Fruit fly (Drosophila melanogaster) whole organism, embryonic: ENCODE measurements around the gene CG32032.

ENCODE experiments used
- Atf6 ChIP-seq: fragments of 200-800 bp; sonication (Bioruptor generic); IDR thresholded peaks from 2 replicates; pipeline ENCODE4 v1.3.6; 2022; ENCODE audit warnings: missing biosample characterization, missing genetic modification characterization
- Bdp1 ChIP-seq: fragments of 200-800 bp; sonication (Bioruptor generic); optimal IDR thresholded peaks from 3 replicates; lab custom pipeline; 2016; ENCODE audit warnings: missing biosample characterization, missing genetic modification characterization
- C15 ChIP-seq: fragments of 200-800 bp; sonication (Bioruptor generic); IDR thresholded peaks from 3 replicates; pipeline ENCODE4 v1.3.6; 2022; ENCODE audit warnings: missing biosample characterization, missing genetic modification characterization
- CG10959 ChIP-seq: fragments of 200-800 bp; sonication (Bioruptor generic); IDR thresholded peaks from 2 replicates; pipeline ENCODE4 v1.3.6; 2022; ENCODE audit warnings: missing biosample characterization, missing genetic modification characterization
- CG13296 ChIP-seq: fragments of 200-800 bp; sonication (Bioruptor generic); optimal IDR thresholded peaks from 3 replicates; lab custom pipeline; 2018; ENCODE audit warnings: missing biosample characterization, mild to moderate bottlenecking, missing genetic modification characterization
- CG15073 ChIP-seq: fragments of 200-800 bp; sonication (Bioruptor generic); optimal IDR thresholded peaks from 2 replicates; lab custom pipeline; 2016; ENCODE audit warnings: missing biosample characterization, missing genetic modification characterization
- CG15269 ChIP-seq: fragments of 200-800 bp; sonication (Bioruptor generic); optimal IDR thresholded peaks from 2 replicates; lab custom pipeline; 2018; ENCODE audit warnings: missing biosample characterization, mild to moderate bottlenecking, missing genetic modification characterization, moderate library complexity
- CG1529 ChIP-seq: fragments of 200-800 bp; sonication (Bioruptor generic); optimal IDR thresholded peaks from 3 replicates; lab custom pipeline; 2018; ENCODE audit warnings: missing biosample characterization, missing genetic modification characterization
- CG15514 ChIP-seq: fragments of 200-800 bp; sonication (Bioruptor generic); optimal IDR thresholded peaks from 3 replicates; lab custom pipeline; 2017; ENCODE audit warnings: missing biosample characterization, missing genetic modification characterization, mild to moderate bottlenecking, moderate library complexity, missing genetic modification reagents
- CG15601 ChIP-seq: fragments of 200-800 bp; sonication (Bioruptor generic); optimal IDR thresholded peaks from 3 replicates; lab custom pipeline; 2019; ENCODE audit warnings: missing biosample characterization, mild to moderate bottlenecking, missing genetic modification characterization, moderate library complexity
- CG18011 ChIP-seq: fragments of 200-800 bp; sonication (Bioruptor generic); optimal IDR thresholded peaks from 2 replicates; lab custom pipeline; 2017; ENCODE audit warnings: missing biosample characterization, missing genetic modification characterization, mild to moderate bottlenecking, moderate library complexity, missing genotype
- CG2889 ChIP-seq: fragments of 200-800 bp; sonication (Bioruptor generic); IDR thresholded peaks from 3 replicates; pipeline ENCODE4 v1.3.6; 2022; ENCODE audit warnings: missing biosample characterization, missing genetic modification characterization
- CG30403 ChIP-seq: fragments of 200-800 bp; sonication (Bioruptor generic); optimal IDR thresholded peaks from 3 replicates; lab custom pipeline; 2016; ENCODE audit warnings: missing biosample characterization, missing genetic modification characterization
- CG3847 ChIP-seq: fragments of 200-800 bp; sonication (Bioruptor generic); IDR thresholded peaks from 2 replicates; pipeline ENCODE4 v1.3.6; 2022; ENCODE audit warnings: missing biosample characterization, missing genetic modification characterization
- CG4328 ChIP-seq: fragments of 200-800 bp; sonication (Bioruptor generic); optimal IDR thresholded peaks from 3 replicates; lab custom pipeline; 2017; ENCODE audit warnings: missing biosample characterization, missing genetic modification reagents, missing genetic modification characterization
- CG43689 ChIP-seq: fragments of 200-800 bp; sonication (Bioruptor generic); IDR thresholded peaks from 2 replicates; pipeline ENCODE4 v1.3.6; 2022; ENCODE audit warnings: missing biosample characterization, missing genetic modification characterization
- CG4730 ChIP-seq: fragments of 200-800 bp; sonication (Bioruptor generic); IDR thresholded peaks from 2 replicates; pipeline ENCODE4 v1.3.6; 2022; ENCODE audit warnings: missing biosample characterization, missing genetic modification characterization
- CG5953 ChIP-seq: fragments of 200-800 bp; sonication (Bioruptor generic); IDR thresholded peaks from 2 replicates; pipeline ENCODE4 v1.3.6; 2022; ENCODE audit warnings: missing biosample characterization, missing genetic modification characterization
- CG6854 ChIP-seq: fragments of 200-800 bp; sonication (Bioruptor generic); optimal IDR thresholded peaks from 3 replicates; lab custom pipeline; 2017; ENCODE audit warnings: missing biosample characterization, mild to moderate bottlenecking, missing genetic modification characterization
- CG7839 ChIP-seq: fragments of 200-800 bp; sonication (Bioruptor generic); optimal IDR thresholded peaks from 3 replicates; lab custom pipeline; 2018; ENCODE audit warnings: missing biosample characterization, mild to moderate bottlenecking, missing genetic modification characterization, moderate library complexity
- CG8089 ChIP-seq: fragments of 200-800 bp; sonication (Bioruptor generic); optimal IDR thresholded peaks from 3 replicates; lab custom pipeline; 2016; ENCODE audit warnings: missing biosample characterization, missing genetic modification characterization
- CG8359 ChIP-seq: fragments of 200-800 bp; sonication (Bioruptor generic); optimal IDR thresholded peaks from 2 replicates; lab custom pipeline; 2017; ENCODE audit warnings: missing biosample characterization, mild to moderate bottlenecking, missing genetic modification characterization, borderline replicate concordance
- CG8924 ChIP-seq: fragments of 200-800 bp; optimal IDR thresholded peaks from 3 replicates; lab custom pipeline; 2019; ENCODE audit warnings: missing biosample characterization, mild to moderate bottlenecking, missing genetic modification characterization, moderate library complexity
- CG9876 ChIP-seq: fragments of 200-800 bp; sonication (Bioruptor generic); optimal IDR thresholded peaks from 2 replicates; lab custom pipeline; 2016; ENCODE audit warnings: missing biosample characterization, missing genetic modification characterization
- CTCF ChIP-seq: fragments of 200-800 bp; sonication (Bioruptor generic); optimal IDR thresholded peaks from 2 replicates; lab custom pipeline; 2017; ENCODE audit warnings: missing biosample characterization, mild to moderate bottlenecking, missing genetic modification characterization, moderate library complexity
- CkIIα-i1 ChIP-seq: fragments of 200-800 bp; sonication (Bioruptor generic); IDR thresholded peaks from 2 replicates; pipeline ENCODE4 v1.3.6; 2022; ENCODE audit warnings: missing biosample characterization, missing genetic modification characterization
- D19A ChIP-seq: fragments of 200-800 bp; optimal IDR thresholded peaks from 3 replicates; lab custom pipeline; 2019; ENCODE audit warnings: missing biosample characterization, mild to moderate bottlenecking, missing genetic modification characterization, moderate library complexity
- Dek ChIP-seq: fragments of 200-800 bp; sonication (Bioruptor generic); optimal IDR thresholded peaks from 3 replicates; lab custom pipeline; 2019; ENCODE audit warnings: missing biosample characterization, mild to moderate bottlenecking, missing genetic modification characterization, moderate library complexity
- Dip2 ChIP-seq: fragments of 200-800 bp; sonication (Bioruptor generic); IDR thresholded peaks from 2 replicates; pipeline ENCODE4 v1.3.6; 2022; ENCODE audit warnings: missing biosample characterization, missing genetic modification characterization
- Dip3 ChIP-seq: fragments of 200-800 bp; sonication (Bioruptor generic); optimal IDR thresholded peaks from 3 replicates; lab custom pipeline; 2016; ENCODE audit warnings: missing biosample characterization, missing genetic modification characterization
- Elba2 ChIP-seq: fragments of 200-800 bp; sonication (Bioruptor generic); optimal IDR thresholded peaks from 3 replicates; lab custom pipeline; 2016; ENCODE audit warnings: missing biosample characterization, missing genetic modification characterization
- HmgD ChIP-seq: fragments of 200-800 bp; sonication (Bioruptor generic); optimal IDR thresholded peaks from 3 replicates; lab custom pipeline; 2016; ENCODE audit warnings: missing biosample characterization, missing genetic modification characterization
- Jarid2 ChIP-seq: fragments of 200-800 bp; sonication (Bioruptor generic); optimal IDR thresholded peaks from 3 replicates; lab custom pipeline; 2017; ENCODE audit warnings: mild to moderate bottlenecking, missing biosample characterization, missing genetic modification reagents, missing genetic modification characterization
- NFAT ChIP-seq: fragments of 200-800 bp; sonication (Bioruptor generic); IDR thresholded peaks from 2 replicates; pipeline ENCODE4 v1.3.6; 2022; ENCODE audit warnings: missing biosample characterization, missing genetic modification characterization
- Spps ChIP-seq: fragments of 200-800 bp; sonication (Bioruptor generic); optimal IDR thresholded peaks from 2 replicates; lab custom pipeline; 2018; ENCODE audit warnings: missing biosample characterization, mild to moderate bottlenecking, missing genetic modification characterization
- caup ChIP-seq: fragments of 200-800 bp; sonication (Bioruptor generic); optimal IDR thresholded peaks from 3 replicates; lab custom pipeline; 2017; ENCODE audit warnings: missing biosample characterization, mild to moderate bottlenecking, missing genetic modification characterization, moderate library complexity; ENCODE audit not compliant: severe bottlenecking
- chif ChIP-seq, 2 experiments: fragments of 200-800 bp; sonication (Bioruptor generic); optimal IDR thresholded peaks; 3 replicates each; lab custom pipeline; 2016; ENCODE audit warnings: missing biosample characterization in 2 of 2, missing genetic modification characterization in 2 of 2
- corto ChIP-seq: fragments of 200-800 bp; sonication (Bioruptor generic); optimal IDR thresholded peaks from 2 replicates; lab custom pipeline; 2016; ENCODE audit warnings: missing biosample characterization, mild to moderate bottlenecking, missing genetic modification characterization, moderate library complexity
- dpn ChIP-seq, 2 experiments: fragments of 200-800 bp; sonication (Bioruptor generic); optimal IDR thresholded peaks; 3 replicates each; lab custom pipeline; 2016; ENCODE audit warnings: missing biosample characterization in 2 of 2, missing genetic modification characterization in 2 of 2
- fd96Cb ChIP-seq: fragments of 200-800 bp; sonication (Bioruptor generic); optimal IDR thresholded peaks from 2 replicates; lab custom pipeline; 2018; ENCODE audit warnings: missing biosample characterization, mild to moderate bottlenecking, missing genetic modification characterization, moderate library complexity
- grn ChIP-seq: fragments of 200-800 bp; sonication (Bioruptor generic); optimal IDR thresholded peaks from 3 replicates; lab custom pipeline; 2017; ENCODE audit warnings: missing biosample characterization, missing genetic modification characterization
- hb ChIP-seq: fragments of 200-800 bp; sonication (Bioruptor generic); IDR thresholded peaks from 3 replicates; pipeline ENCODE4 v1.3.6; 2022; ENCODE audit warnings: missing biosample characterization, missing genetic modification characterization; ENCODE audit not compliant: partially characterized antibody
- jing ChIP-seq: fragments of 200-800 bp; sonication (Bioruptor generic); optimal IDR thresholded peaks from 2 replicates; lab custom pipeline; 2018; ENCODE audit warnings: missing biosample characterization, mild to moderate bottlenecking, missing genetic modification characterization
- jumu ChIP-seq: fragments of 200-800 bp; sonication (Bioruptor generic); optimal IDR thresholded peaks from 3 replicates; lab custom pipeline; 2016; ENCODE audit warnings: missing biosample characterization, missing genetic modification characterization
- pzg ChIP-seq: fragments of 200-800 bp; sonication (Bioruptor generic); optimal IDR thresholded peaks from 3 replicates; lab custom pipeline; 2018; ENCODE audit warnings: missing biosample characterization, mild to moderate bottlenecking, missing genetic modification characterization, moderate library complexity
- sens ChIP-seq: fragments of 200-800 bp; sonication (Bioruptor generic); peaks from one replicate; lab custom pipeline; 2016; ENCODE audit warnings: missing biosample characterization, missing genetic modification characterization
- shn ChIP-seq: fragments of 200-800 bp; sonication (Bioruptor generic); optimal IDR thresholded peaks from 3 replicates; lab custom pipeline; 2016; ENCODE audit warnings: missing biosample characterization, missing genetic modification characterization
- sqz ChIP-seq: fragments of 200-800 bp; sonication (Bioruptor generic); optimal IDR thresholded peaks from 3 replicates; lab custom pipeline; 2018; ENCODE audit warnings: missing biosample characterization, mild to moderate bottlenecking, missing genetic modification characterization
- trem ChIP-seq: fragments of 200-800 bp; optimal IDR thresholded peaks from 3 replicates; lab custom pipeline; 2019; ENCODE audit warnings: missing biosample characterization, mild to moderate bottlenecking, missing genetic modification characterization, moderate library complexity
- ttk ChIP-seq: fragments of 200-800 bp; sonication (Bioruptor generic); IDR thresholded peaks from 2 replicates; pipeline ENCODE4 v2.1.2; 2022; ENCODE audit warnings: missing biosample characterization, missing genetic modification characterization
- wor ChIP-seq: fragments of 200-800 bp; sonication (Bioruptor generic); IDR thresholded peaks from 2 replicates; pipeline ENCODE4 v1.3.6; 2022; ENCODE audit warnings: missing biosample characterization, missing genetic modification characterization

Gene CG32032

DNA sequence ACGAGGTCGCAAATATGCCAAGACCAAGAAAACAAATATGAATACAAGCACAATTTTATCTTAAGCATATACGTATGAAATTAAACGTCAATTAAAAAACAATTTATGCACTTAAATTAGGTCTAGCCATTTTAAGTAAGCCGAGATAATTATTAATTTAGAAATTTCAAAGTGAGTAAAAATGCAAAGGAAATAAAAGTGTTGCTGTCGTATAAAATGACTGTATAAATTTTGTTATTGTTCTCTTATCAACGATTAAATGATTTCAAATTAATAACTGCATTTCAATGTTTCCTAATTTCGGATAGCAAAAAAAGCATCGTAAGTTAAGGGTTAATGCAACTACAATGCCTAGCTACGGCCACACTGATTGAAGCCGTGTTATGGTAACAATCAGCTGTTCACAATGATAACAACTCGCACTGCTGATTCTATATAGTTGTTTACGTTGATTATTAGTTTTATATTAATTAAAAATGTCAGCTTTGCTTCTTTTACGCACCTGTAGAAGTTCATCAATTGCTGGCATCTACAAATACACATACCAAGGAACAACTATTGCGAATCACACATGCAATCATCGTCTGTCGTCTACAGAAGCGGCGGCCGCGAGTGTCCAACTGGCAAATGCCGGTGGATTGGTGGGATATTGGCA is 20.0 kb upstream of the CG32032 start, which contains the start of the genes CG4911 and CG4942 (continued):
- TF ChIP-seq HmgD: peak; percentile 32
- peak; percentile 75 for TF ChIP-seq CG15601 (tag; lab: Kevin White, UChicago)
- peak; percentile 45 for TF ChIP-seq CG15514 (GFP tag; lab: Kevin White, UChicago)
- TF ChIP-seq caup (GFP tag; lab: Kevin White, UChicago): peak; percentile 33
- TF ChIP-seq CG8924 (tag; lab: Kevin White, UChicago): peak; percentile 67
- peak; percentile 73 for TF ChIP-seq NFAT (GFP tag; lab: Robert Waterston, UW)
- TF ChIP-seq CG18011 (GFP tag; lab: Kevin White, UChicago): peak; percentile 33
- TF ChIP-seq CG10959 (GFP tag; lab: Robert Waterston, UW): peak; percentile 96
- no peak for TF ChIP-seq grn (GFP tag; lab: Kevin White, UChicago)
- TF ChIP-seq CG15269: peak; percentile 77
- no peak for TF ChIP-seq CTCF
- TF ChIP-seq Bdp1 (GFP tag; lab: Kevin White, UChicago): no peak
- no peak for TF ChIP-seq C15 (GFP tag; lab: Robert Waterston, UW)
- TF ChIP-seq jing (GFP tag; lab: Kevin White, UChicago): peak; percentile 6
- peak; percentile 73 to 80 for TF ChIP-seq dpn (GFP tag; optimal IDR thresholded peaks at IDR 0.05; lab: Kevin White, UChicago)
- TF ChIP-seq CkIIα-i1 (GFP tag; lab: Robert Waterston, UW): no peak
- TF ChIP-seq Jarid2 (GFP tag; lab: Kevin White, UChicago): no peak
- peak; percentile 18; the same call in 1 of the 2 replicates for TF ChIP-seq CG4730
- peak; percentile 55 for TF ChIP-seq trem
- peak; percentile 62 for TF ChIP-seq shn (GFP tag; lab: Kevin White, UChicago)
- no peak for TF ChIP-seq wor (GFP tag; lab: Robert Waterston, UW)
- no peak for TF ChIP-seq hb (GFP tag; lab: Robert Waterston, UW)
- no peak for TF ChIP-seq jumu (GFP tag; lab: Kevin White, UChicago)
- peak; percentile 60 for TF ChIP-seq CG9876 (GFP tag; lab: Kevin White, UChicago)
- peak; percentile 47 for TF ChIP-seq D19A (tag; lab: Kevin White, UChicago)
- peak; percentile 69 for TF ChIP-seq Atf6 (GFP tag; lab: Robert Waterston, UW)
- peak; percentile 75 for TF ChIP-seq Dip3 (GFP tag; lab: Kevin White, UChicago)
- no peak for TF ChIP-seq corto (GFP tag; lab: Kevin White, UChicago)
- peak; percentile 67 for TF ChIP-seq fd96Cb
- no peak for TF ChIP-seq CG5953 (GFP tag; lab: Robert Waterston, UW)
- TF ChIP-seq chif (GFP tag; optimal IDR thresholded peaks at IDR 0.05; lab: Kevin White, UChicago): peak; percentile 54 to 67
- peak; percentile 46 for TF ChIP-seq CG13296
- peak; percentile 60 for TF ChIP-seq CG8089 (GFP tag; lab: Kevin White, UChicago)
- TF ChIP-seq CG2889 (GFP tag; lab: Robert Waterston, UW): 0 out of 3 replicates have a peak, but pooled peaks have one; percentile 6
- no peak for TF ChIP-seq CG43689 (GFP tag; lab: Robert Waterston, UW)
- peak; percentile 72 for TF ChIP-seq CG7839 (tag; lab: Kevin White, UChicago)
- TF ChIP-seq Dek (tag; lab: Kevin White, UChicago): peak; percentile 58
- peak; percentile 81 for TF ChIP-seq CG30403 (GFP tag; lab: Kevin White, UChicago)
- TF ChIP-seq ttk: peak; percentile 49
- no peak for TF ChIP-seq CG6854
- TF ChIP-seq CG4328: peak; percentile 37
- TF ChIP-seq pzg (GFP tag; lab: Kevin White, UChicago): peak; percentile 47
- no peak for TF ChIP-seq CG1529 (GFP tag; lab: Kevin White, UChicago)
- TF ChIP-seq sqz (GFP tag; lab: Kevin White, UChicago): peak; percentile 13
- TF ChIP-seq Spps: peak; percentile 3
- peak; percentile 97 for TF ChIP-seq sens
- TF ChIP-seq Elba2 (GFP tag; lab: Kevin White, UChicago): no peak
- TF ChIP-seq CG8359 (GFP tag; lab: Kevin White, UChicago): no peak
- TF ChIP-seq CG15073 (GFP tag; lab: Kevin White, UChicago): no peak
- TF ChIP-seq Dip2: no peak
- TF ChIP-seq CG3847: peak; percentile 84
